Fruit fly (Drosophila melanogaster) whole organism, adult: ENCODE data around the gene Pp2A-29B.

ENCODE experiments used
- CG11617 ChIP-seq: fragments of 200-800 bp; sonication (Bioruptor generic); optimal IDR thresholded peaks from 2 replicates; lab custom pipeline; 2017; ENCODE audit warnings: mild to moderate bottlenecking, missing biosample characterization, missing genetic modification reagents, missing genetic modification characterization
- CG12768 ChIP-seq: fragments of 200-800 bp; sonication (Bioruptor generic); optimal IDR thresholded peaks from 2 replicates; lab custom pipeline; 2017; ENCODE audit warnings: missing biosample characterization, missing genetic modification characterization, mild to moderate bottlenecking, moderate library complexity, missing genetic modification reagents
- CG14711 ChIP-seq: fragments of 200-800 bp; sonication (Bioruptor generic); optimal IDR thresholded peaks from 2 replicates; lab custom pipeline; 2018; ENCODE audit warnings: missing biosample characterization, mild to moderate bottlenecking, missing genetic modification characterization, moderate library complexity
- CG1620 ChIP-seq: fragments of 200-800 bp; sonication (Bioruptor generic); optimal IDR thresholded peaks from 2 replicates; lab custom pipeline; 2016; ENCODE audit warnings: missing biosample characterization, missing genetic modification characterization
- CG33017 ChIP-seq: fragments of 200-800 bp; sonication (Bioruptor generic); optimal IDR thresholded peaks from 2 replicates; lab custom pipeline; 2018; ENCODE audit warnings: missing biosample characterization, mild to moderate bottlenecking, missing genetic modification characterization, moderate library complexity
- CG5204 ChIP-seq: fragments of 200-800 bp; sonication (Bioruptor generic); optimal IDR thresholded peaks from 2 replicates; lab custom pipeline; 2016; ENCODE audit warnings: missing biosample characterization, missing genetic modification characterization
- CG7045 ChIP-seq: fragments of 200-800 bp; sonication (Bioruptor generic); optimal IDR thresholded peaks from 2 replicates; lab custom pipeline; 2017; ENCODE audit warnings: missing biosample characterization, mild to moderate bottlenecking, missing genetic modification characterization
- CG7101 ChIP-seq: fragments of 200-800 bp; sonication (Bioruptor generic); optimal IDR thresholded peaks from 2 replicates; lab custom pipeline; 2018; ENCODE audit warnings: missing biosample characterization, mild to moderate bottlenecking, missing genetic modification characterization, moderate library complexity
- Clk ChIP-seq: fragments of 200-800 bp; sonication (Bioruptor generic); optimal IDR thresholded peaks from 2 replicates; lab custom pipeline; 2017; ENCODE audit warnings: missing biosample characterization, missing genetic modification characterization
- Crg-1 ChIP-seq: fragments of 200-800 bp; sonication (Bioruptor generic); optimal IDR thresholded peaks from 2 replicates; lab custom pipeline; 2016; ENCODE audit warnings: missing biosample characterization, missing genetic modification characterization
- Hr96 ChIP-seq: fragments of 200-800 bp; sonication (Bioruptor generic); optimal IDR thresholded peaks from 2 replicates; lab custom pipeline; 2016; ENCODE audit warnings: missing biosample characterization, missing genetic modification characterization
- Mnt ChIP-seq: fragments of 200-800 bp; sonication (Bioruptor generic); optimal IDR thresholded peaks from 2 replicates; lab custom pipeline; 2016; ENCODE audit warnings: missing biosample characterization, mild to moderate bottlenecking, missing genetic modification characterization
- bab1 ChIP-seq: fragments of 200-800 bp; sonication (Bioruptor generic); optimal IDR thresholded peaks from 3 replicates; lab custom pipeline; 2019; ENCODE audit warnings: missing biosample characterization, mild to moderate bottlenecking, missing genetic modification characterization, moderate library complexity
- cic ChIP-seq: fragments of 200-800 bp; sonication (Bioruptor generic); optimal IDR thresholded peaks from 2 replicates; lab custom pipeline; 2017; ENCODE audit warnings: missing biosample characterization, mild to moderate bottlenecking, missing genetic modification characterization, moderate library complexity
- cnc ChIP-seq, 2 experiments: fragments of >200 bp; optimal IDR thresholded peaks; 2 replicates each; lab custom pipeline; 2017
- kay ChIP-seq: fragments of 200-800 bp; sonication (Bioruptor generic); peaks from one replicate; lab custom pipeline; 2016; ENCODE audit warnings: missing biosample characterization, missing genetic modification characterization, borderline replicate concordance
- ovo ChIP-seq: fragments of 200-800 bp; sonication (Bioruptor generic); optimal IDR thresholded peaks from 2 replicates; lab custom pipeline; 2016; ENCODE audit warnings: missing biosample characterization, missing genetic modification characterization
- pad ChIP-seq: fragments of 200-800 bp; sonication (Bioruptor generic); optimal IDR thresholded peaks from 3 replicates; lab custom pipeline; 2017; ENCODE audit warnings: missing biosample characterization, missing genetic modification characterization, mild to moderate bottlenecking, moderate library complexity, missing genetic modification reagents
- tj ChIP-seq: fragments of 200-800 bp; sonication (Bioruptor generic); optimal IDR thresholded peaks from 3 replicates; lab custom pipeline; 2017; ENCODE audit warnings: missing biosample characterization, mild to moderate bottlenecking, missing genetic modification characterization, moderate library complexity
- toe ChIP-seq: fragments of 200-800 bp; sonication (Bioruptor generic); optimal IDR thresholded peaks from 2 replicates; lab custom pipeline; 2016; ENCODE audit warnings: missing biosample characterization, missing genetic modification characterization

The Pp2A-29B gene

dm6 chr2L:8403286-8404270 lies 37.7 kb downstream of the Pp2A-29B start, which contains the start of gene emb:
TSS of gene emb (plus strand) at chr2L:8403573.
- TF ChIP-seq Crg-1 (GFP tag; lab: Kevin White, UChicago): peak; percentile 43
- peak; percentile 11 for TF ChIP-seq CG1620 (GFP tag; lab: Kevin White, UChicago)
- TF ChIP-seq Clk: peak; percentile 8
- TF ChIP-seq cnc (optimal IDR thresholded peaks at IDR 0.05; lab: Kevin White, UChicago): no peak
- no peak for TF ChIP-seq Hr96
- peak; percentile 37 for TF ChIP-seq CG12768 (GFP tag; lab: Kevin White, UChicago)
- peak; percentile 80 for TF ChIP-seq cic (GFP tag; lab: Kevin White, UChicago)
- peak; percentile 50 for TF ChIP-seq CG11617 (GFP tag; lab: Kevin White, UChicago)
- peak; percentile 47 for TF ChIP-seq pad (GFP tag; lab: Kevin White, UChicago)
- TF ChIP-seq Mnt: peak; percentile 80
- no peak for TF ChIP-seq CG33017 (tag; lab: Kevin White, UChicago)
- peak; percentile 79 for TF ChIP-seq bab1
- TF ChIP-seq tj (GFP tag; lab: Kevin White, UChicago): peak; percentile 51
- no peak for TF ChIP-seq toe (GFP tag; lab: Kevin White, UChicago)
- peak; percentile 56 for TF ChIP-seq CG7101 (tag; lab: Kevin White, UChicago)
- no peak for TF ChIP-seq CG7045

dm6 chr2L:8411530-8411929 lies 45.7 kb downstream of the Pp2A-29B start, which contains the start of gene Naglu:
TSS of gene Naglu (minus strand) at chr2L:8411868.
- TF ChIP-seq cic (GFP tag; lab: Kevin White, UChicago) (peak; percentile 27), CG7101 (tag; lab: Kevin White, UChicago) (peak; percentile 24), CG5204 (GFP tag; lab: Kevin White, UChicago) (no peak), pad (GFP tag; lab: Kevin White, UChicago) (no peak), Crg-1 (GFP tag; lab: Kevin White, UChicago) (no peak), CG33017 (tag; lab: Kevin White, UChicago) (peak; percentile 5), CG1620 (GFP tag; lab: Kevin White, UChicago) (no peak), ovo (GFP tag; lab: Kevin White, UChicago) (no peak), bab1 (no peak), cnc (optimal IDR thresholded peaks at IDR 0.05; lab: Kevin White, UChicago) (no peak), CG12768 (GFP tag; lab: Kevin White, UChicago) (peak; percentile 17), CG11617 (GFP tag; lab: Kevin White, UChicago) (peak; percentile 7), CG14711 (tag; lab: Kevin White, UChicago) (no peak), CG7045 (no peak)

dm6 chr2L:8414887-8415883 lies 49.3 kb downstream of the Pp2A-29B start, which contains the start of the genes CG13398 and Akap200:
TSS of gene CG13398 (minus strand) at chr2L:8415256.
TSS of gene Akap200 (plus strand) at chr2L:8415690.
- TF ChIP-seq cnc (optimal IDR thresholded peaks at IDR 0.05; lab: Kevin White, UChicago) (no peak), toe (GFP tag; lab: Kevin White, UChicago) (no peak), CG14711 (tag; lab: Kevin White, UChicago) (no peak), cic (GFP tag; lab: Kevin White, UChicago) (no peak), kay (GFP tag; lab: Kevin White, UChicago) (no peak), Crg-1 (GFP tag; lab: Kevin White, UChicago) (no peak), Clk (no peak), CG7101 (tag; lab: Kevin White, UChicago) (peak; percentile 68), CG12768 (GFP tag; lab: Kevin White, UChicago) (peak; percentile 48), CG7045 (peak; percentile 25), ovo (GFP tag; lab: Kevin White, UChicago) (peak; percentile 59), Mnt (no peak), CG1620 (GFP tag; lab: Kevin White, UChicago) (peak; percentile 61), tj (GFP tag; lab: Kevin White, UChicago) (peak; percentile 17), pad (GFP tag; lab: Kevin White, UChicago) (peak; percentile 44), CG5204 (GFP tag; lab: Kevin White, UChicago) (peak; percentile 60), Hr96 (no peak), CG11617 (GFP tag; lab: Kevin White, UChicago) (peak; percentile 59), CG33017 (tag; lab: Kevin White, UChicago) (peak; percentile 51), bab1 (no peak)

dm6 chr2L:8416350-8417046 lies 50.7 kb downstream of the Pp2A-29B start:
- TF ChIP-seq CG1620 (GFP tag; lab: Kevin White, UChicago) (no peak), CG14711 (tag; lab: Kevin White, UChicago) (no peak), cic (GFP tag; lab: Kevin White, UChicago) (peak; percentile 19), bab1 (peak; percentile 8), Hr96 (peak; percentile 33), tj (GFP tag; lab: Kevin White, UChicago) (peak; percentile 10), CG12768 (GFP tag; lab: Kevin White, UChicago) (no peak), CG7045 (peak; percentile 5), CG33017 (tag; lab: Kevin White, UChicago) (peak; percentile 1), kay (GFP tag; lab: Kevin White, UChicago) (no peak)
